Fruit fly (Drosophila melanogaster) whole organism, embryonic: ENCODE data around the gene side-IV.

Experiments used
- Ada2b ChIP-seq: fragments of 200-800 bp; sonication (Bioruptor generic); IDR thresholded peaks from 2 replicates; pipeline ENCODE4 v1.3.6; 2022; ENCODE audit warnings: missing biosample characterization, missing genetic modification characterization
- B-H2 ChIP-seq: fragments of 200-800 bp; sonication (Bioruptor generic); optimal IDR thresholded peaks from 2 replicates; lab custom pipeline; 2018; ENCODE audit warnings: missing biosample characterization, mild to moderate bottlenecking, missing genetic modification characterization
- BEAF-32 ChIP-seq: fragments of 200-800 bp; sonication (Bioruptor generic); optimal IDR thresholded peaks from 3 replicates; lab custom pipeline; 2017; ENCODE audit warnings: missing biosample characterization, missing genetic modification characterization, mild to moderate bottlenecking, moderate library complexity, missing genetic modification reagents
- Blimp-1 ChIP-seq: fragments of 200-800 bp; sonication (Bioruptor generic); optimal IDR thresholded peaks from 3 replicates; lab custom pipeline; 2018; ENCODE audit warnings: missing biosample characterization, missing genetic modification characterization, mild to moderate bottlenecking, moderate library complexity, missing genetic modification reagents
- CG11398 ChIP-seq: fragments of 200-800 bp; sonication (Bioruptor generic); optimal IDR thresholded peaks from 2 replicates; lab custom pipeline; 2016; ENCODE audit warnings: missing biosample characterization, missing genetic modification characterization
- CG12744 ChIP-seq: fragments of 200-800 bp; sonication (Bioruptor generic); optimal IDR thresholded peaks from 2 replicates; lab custom pipeline; 2016; ENCODE audit warnings: missing biosample characterization, missing genetic modification characterization
- CG14667 ChIP-seq: fragments of 200-800 bp; sonication (Bioruptor generic); IDR thresholded peaks from 2 replicates; pipeline ENCODE4 v1.3.6; 2022; ENCODE audit warnings: missing biosample characterization, missing genetic modification characterization
- CG1529 ChIP-seq: fragments of 200-800 bp; sonication (Bioruptor generic); optimal IDR thresholded peaks from 3 replicates; lab custom pipeline; 2018; ENCODE audit warnings: missing biosample characterization, missing genetic modification characterization
- CG1603 ChIP-seq: fragments of 200-800 bp; sonication (Bioruptor generic); optimal IDR thresholded peaks from 2 replicates; lab custom pipeline; 2019; ENCODE audit warnings: missing biosample characterization, mild to moderate bottlenecking, missing genetic modification characterization, moderate library complexity
- CG16815 ChIP-seq: fragments of 200-800 bp; sonication (Bioruptor generic); optimal IDR thresholded peaks from 3 replicates; lab custom pipeline; 2017; ENCODE audit warnings: missing biosample characterization, mild to moderate bottlenecking, missing genetic modification characterization
- CG17186 ChIP-seq: fragments of 200-800 bp; sonication (Bioruptor generic); optimal IDR thresholded peaks from 3 replicates; lab custom pipeline; 2017; ENCODE audit warnings: missing biosample characterization, missing genetic modification reagents, missing genetic modification characterization
- CG17385 ChIP-seq: fragments of 200-800 bp; sonication (Bioruptor generic); optimal IDR thresholded peaks from 3 replicates; lab custom pipeline; 2018; ENCODE audit warnings: missing biosample characterization, mild to moderate bottlenecking, missing genetic modification characterization
- CG17912 ChIP-seq: fragments of 200-800 bp; sonication (Bioruptor generic); optimal IDR thresholded peaks from 2 replicates; lab custom pipeline; 2018; ENCODE audit warnings: missing biosample characterization, mild to moderate bottlenecking, missing genetic modification characterization
- CG18262 ChIP-seq: fragments of 200-800 bp; optimal IDR thresholded peaks from 3 replicates; lab custom pipeline; 2019; ENCODE audit warnings: missing biosample characterization, mild to moderate bottlenecking, missing genetic modification characterization, moderate library complexity
- CG2116 ChIP-seq: fragments of 200-800 bp; sonication (Bioruptor generic); optimal IDR thresholded peaks from 3 replicates; lab custom pipeline; 2018; ENCODE audit warnings: missing biosample characterization, mild to moderate bottlenecking, missing genetic modification characterization
- CG31365 ChIP-seq: fragments of 200-800 bp; sonication (Bioruptor generic); optimal IDR thresholded peaks from 2 replicates; lab custom pipeline; 2018; ENCODE audit warnings: missing biosample characterization, mild to moderate bottlenecking, missing genetic modification characterization
- CG33557 ChIP-seq: fragments of 200-800 bp; sonication (Bioruptor generic); optimal IDR thresholded peaks from 2 replicates; lab custom pipeline; 2019; ENCODE audit warnings: missing biosample characterization, mild to moderate bottlenecking, missing genetic modification characterization, moderate library complexity
- CG3407 ChIP-seq: fragments of 200-800 bp; sonication (Bioruptor generic); optimal IDR thresholded peaks from 2 replicates; lab custom pipeline; 2018; ENCODE audit warnings: missing biosample characterization, mild to moderate bottlenecking, missing genetic modification characterization
- CG42726 ChIP-seq: fragments of 200-800 bp; sonication (Bioruptor generic); IDR thresholded peaks from 2 replicates; pipeline ENCODE4 v1.3.6; 2022; ENCODE audit warnings: missing biosample characterization, missing genetic modification characterization; ENCODE audit not compliant: partially characterized antibody
- CG7372 ChIP-seq: fragments of 200-800 bp; sonication (Bioruptor generic); IDR thresholded peaks from 2 replicates; pipeline ENCODE4 v1.3.6; 2022; ENCODE audit warnings: missing biosample characterization, missing genetic modification characterization
- CG7928 ChIP-seq: fragments of 200-800 bp; sonication (Bioruptor generic); optimal IDR thresholded peaks from 2 replicates; lab custom pipeline; 2017; ENCODE audit warnings: missing biosample characterization, mild to moderate bottlenecking, missing genetic modification characterization
- CG8478 ChIP-seq: fragments of >200 bp; optimal IDR thresholded peaks from 2 replicates; lab custom pipeline; 2018
- CG9932 ChIP-seq: fragments of 200-800 bp; sonication (Bioruptor generic); IDR thresholded peaks from 2 replicates; pipeline ENCODE4 v1.3.6; 2022; ENCODE audit warnings: missing biosample characterization, missing genetic modification characterization
- D ChIP-seq, 2 experiments: fragments of 200-800 bp in 1 of 2; fragments of >200 bp in 1 of 2; sonication (Bioruptor generic) in 1 of 2; optimal IDR thresholded peaks; 2 replicates in 1 of 2; 3 replicates in 1 of 2; lab custom pipeline; 2017; ENCODE audit warnings: mild to moderate bottlenecking in 1 of 2, missing biosample characterization in 1 of 2, missing genetic modification characterization in 1 of 2, missing genetic modification reagents in 1 of 2
- Dip2 ChIP-seq: fragments of 200-800 bp; sonication (Bioruptor generic); IDR thresholded peaks from 2 replicates; pipeline ENCODE4 v1.3.6; 2022; ENCODE audit warnings: missing biosample characterization, missing genetic modification characterization
- Doc3 ChIP-seq: fragments of 200-800 bp; sonication (Bioruptor generic); IDR thresholded peaks from 3 replicates; pipeline ENCODE4 v1.3.6; 2022; ENCODE audit warnings: missing biosample characterization, missing genetic modification characterization; ENCODE audit not compliant: partially characterized antibody
- ERR ChIP-seq: fragments of 200-800 bp; sonication (Bioruptor generic); optimal IDR thresholded peaks from 2 replicates; lab custom pipeline; 2016; ENCODE audit warnings: missing biosample characterization, missing genetic modification characterization
- Hsf ChIP-seq: fragments of 200-800 bp; sonication (Bioruptor generic); optimal IDR thresholded peaks from 3 replicates; lab custom pipeline; 2016; ENCODE audit warnings: missing biosample characterization, missing genetic modification characterization
- Kr ChIP-seq: fragments of 200-800 bp; sonication (Bioruptor generic); optimal IDR thresholded peaks from 2 replicates; lab custom pipeline; 2017; ENCODE audit warnings: missing biosample characterization, mild to moderate bottlenecking, missing genetic modification characterization
- MESR4 ChIP-seq: fragments of 200-800 bp; sonication (Bioruptor generic); optimal IDR thresholded peaks from 2 replicates; lab custom pipeline; 2018; ENCODE audit warnings: missing biosample characterization, mild to moderate bottlenecking, missing genetic modification characterization, moderate library complexity
- MTF-1 ChIP-seq: fragments of 200-800 bp; sonication (Bioruptor generic); optimal IDR thresholded peaks from 2 replicates; lab custom pipeline; 2018; ENCODE audit warnings: missing biosample characterization, mild to moderate bottlenecking, missing genetic modification characterization, borderline replicate concordance
- NC2α ChIP-seq: fragments of 200-800 bp; sonication (Bioruptor generic); optimal IDR thresholded peaks from 2 replicates; lab custom pipeline; 2016; ENCODE audit warnings: missing biosample characterization, missing genetic modification characterization
- Nf-YC ChIP-seq: fragments of 200-800 bp; optimal IDR thresholded peaks from 3 replicates; lab custom pipeline; 2019; ENCODE audit warnings: missing biosample characterization, mild to moderate bottlenecking, missing genetic modification characterization, moderate library complexity
- ato ChIP-seq: fragments of 200-800 bp; sonication (Bioruptor generic); IDR thresholded peaks from 2 replicates; pipeline ENCODE4 v1.3.6; 2022; ENCODE audit warnings: missing biosample characterization, missing genetic modification characterization; ENCODE audit not compliant: partially characterized antibody
- danr ChIP-seq: fragments of 200-800 bp; sonication (Bioruptor generic); IDR thresholded peaks from 2 replicates; pipeline ENCODE4 v1.3.6; 2022; ENCODE audit warnings: missing biosample characterization, missing genetic modification characterization
- dm ChIP-seq: fragments of 200-800 bp; sonication (Bioruptor generic); optimal IDR thresholded peaks from 3 replicates; lab custom pipeline; 2016; ENCODE audit warnings: missing biosample characterization, missing genetic modification characterization
- fd3F ChIP-seq: fragments of 200-800 bp; sonication (Bioruptor generic); optimal IDR thresholded peaks from 2 replicates; lab custom pipeline; 2018; ENCODE audit warnings: missing biosample characterization, mild to moderate bottlenecking, missing genetic modification characterization, moderate library complexity
- fd64A ChIP-seq: fragments of 200-800 bp; sonication (Bioruptor generic); optimal IDR thresholded peaks from 3 replicates; lab custom pipeline; 2018; ENCODE audit warnings: missing biosample characterization, mild to moderate bottlenecking, missing genetic modification characterization
- fru ChIP-seq: fragments of >200 bp; optimal IDR thresholded peaks from 2 replicates; lab custom pipeline; 2017
- hbn ChIP-seq: fragments of 200-800 bp; sonication (Bioruptor generic); IDR thresholded peaks from 2 replicates; pipeline ENCODE4 v1.3.6; 2022; ENCODE audit warnings: missing biosample characterization, missing genetic modification characterization; ENCODE audit not compliant: partially characterized antibody
- jing ChIP-seq: fragments of 200-800 bp; sonication (Bioruptor generic); optimal IDR thresholded peaks from 2 replicates; lab custom pipeline; 2018; ENCODE audit warnings: missing biosample characterization, mild to moderate bottlenecking, missing genetic modification characterization
- klu ChIP-seq: fragments of 200-800 bp; sonication (Bioruptor generic); IDR thresholded peaks from 2 replicates; pipeline ENCODE4 v1.3.6; 2022; ENCODE audit warnings: missing biosample characterization, missing genetic modification characterization
- p53 ChIP-seq: fragments of 200-800 bp; sonication (Bioruptor generic); optimal IDR thresholded peaks from 2 replicates; lab custom pipeline; 2016; ENCODE audit warnings: missing biosample characterization, missing genetic modification characterization
- pan ChIP-seq, 4 experiments: fragments of >200 bp in 3 of 4; fragments of 200-800 bp in 1 of 4; sonication (Bioruptor generic) in 1 of 4; optimal IDR thresholded peaks in 3 of 4; IDR thresholded peaks in 1 of 4; 2 replicates each; pipeline versions ENCODE4 v1.3.6 to Lab custom; 2017 to 2022; ENCODE audit warnings: missing biosample characterization in 2 of 4, missing genetic modification characterization in 2 of 4, mixed read lengths in 1 of 4
- pfk ChIP-seq: fragments of 200-800 bp; sonication (Bioruptor generic); optimal IDR thresholded peaks from 2 replicates; lab custom pipeline; 2018; ENCODE audit warnings: missing biosample characterization, mild to moderate bottlenecking, missing genetic modification characterization, moderate library complexity
- rib ChIP-seq: fragments of 200-800 bp; sonication (Bioruptor generic); IDR thresholded peaks from 2 replicates; pipeline ENCODE4 v1.3.6; 2022; ENCODE audit warnings: missing biosample characterization, missing genetic modification characterization
- sens-2 ChIP-seq: fragments of 200-800 bp; sonication (Bioruptor generic); IDR thresholded peaks from 2 replicates; pipeline ENCODE4 v1.3.6; 2022; ENCODE audit warnings: missing biosample characterization, missing genetic modification characterization
- sima ChIP-seq: fragments of 200-800 bp; sonication (Bioruptor generic); optimal IDR thresholded peaks from 2 replicates; lab custom pipeline; 2016; ENCODE audit warnings: missing biosample characterization, missing genetic modification characterization
- slp2 ChIP-seq: fragments of 200-800 bp; sonication (Bioruptor generic); optimal IDR thresholded peaks from 2 replicates; lab custom pipeline; 2016; ENCODE audit warnings: missing biosample characterization, missing genetic modification characterization
- tll ChIP-seq, 2 experiments: fragments of 200-800 bp in 1 of 2; fragments of >200 bp in 1 of 2; sonication (Bioruptor generic) in 1 of 2; optimal IDR thresholded peaks; 2 replicates each; lab custom pipeline; 2017 to 2019; ENCODE audit warnings: missing biosample characterization in 2 of 2, missing genetic modification characterization in 2 of 2, mild to moderate bottlenecking in 1 of 2, moderate library complexity in 1 of 2
- ttk ChIP-seq: fragments of 200-800 bp; sonication (Bioruptor generic); IDR thresholded peaks from 2 replicates; pipeline ENCODE4 v2.1.2; 2022; ENCODE audit warnings: missing biosample characterization, missing genetic modification characterization

Gene side-IV

dm6 chr3R:13452851-13453255 lies 2.5 kb downstream of the side-IV start (continued):
- TF ChIP-seq klu = peak; percentile 23; the same call in 1 of the 2 replicates
- peak; percentile 74 for TF ChIP-seq CG17385
- TF ChIP-seq Hsf = peak; percentile 74
- peak in 1 of 2 experiments; percentile 1 for TF ChIP-seq tll (GFP tag; optimal IDR thresholded peaks at IDR 0.05; lab: Kevin White, UChicago)
- peak; percentile 58 for TF ChIP-seq CG3407
- TF ChIP-seq D (optimal IDR thresholded peaks at IDR 0.05; lab: Kevin White, UChicago) = no peak
- TF ChIP-seq D (GFP tag; optimal IDR thresholded peaks at IDR 0.05; lab: Kevin White, UChicago) = peak; percentile 77
- no peak for TF ChIP-seq rib (GFP tag; lab: Robert Waterston, UW)
- no peak for TF ChIP-seq hbn (GFP tag; lab: Robert Waterston, UW)
- TF ChIP-seq CG7372 (GFP tag; lab: Robert Waterston, UW) = peak; percentile 63
- TF ChIP-seq jing (GFP tag; lab: Kevin White, UChicago) = peak; percentile 70
- TF ChIP-seq Doc3 = no peak
- TF ChIP-seq fd3F = peak; percentile 72
- peak; percentile 20 for TF ChIP-seq dm
- peak; percentile 14 for TF ChIP-seq sima (GFP tag; lab: Kevin White, UChicago)
- TF ChIP-seq fd64A = no peak
- TF ChIP-seq CG2116 = peak; percentile 30
- no peak for TF ChIP-seq B-H2 (GFP tag; lab: Kevin White, UChicago)
- TF ChIP-seq CG14667 (GFP tag; lab: Robert Waterston, UW) = peak; percentile 48; the same call in 1 of the 2 replicates
- TF ChIP-seq ERR = no peak
- TF ChIP-seq CG16815 (GFP tag; lab: Kevin White, UChicago) = peak; percentile 69
- no peak for TF ChIP-seq CG17186 (GFP tag; lab: Kevin White, UChicago)
- TF ChIP-seq CG9932 (GFP tag; lab: Robert Waterston, UW) = peak; percentile 70
- TF ChIP-seq Blimp-1 (GFP tag; lab: Kevin White, UChicago) = peak; percentile 77
- no peak for TF ChIP-seq Dip2 (GFP tag; lab: Robert Waterston, UW)
- peak; percentile 57 for TF ChIP-seq CG12744 (GFP tag; lab: Kevin White, UChicago)
- no peak for TF ChIP-seq fru
- TF ChIP-seq slp2 (GFP tag; lab: Kevin White, UChicago) = peak; percentile 71
- TF ChIP-seq ttk (GFP tag; lab: Robert Waterston, UW) = 0 out of 2 replicates have a peak, but pooled peaks have one; percentile 48

- TF ChIP-seq p53 (GFP tag; lab: Kevin White, UChicago) (no peak), pfk (GFP tag; lab: Kevin White, UChicago) (no peak), BEAF-32 (GFP tag; lab: Kevin White, UChicago) (no peak), CG18262 (tag; lab: Kevin White, UChicago) (peak; percentile 79), CG17912 (GFP tag; lab: Kevin White, UChicago) (no peak), Nf-YC (tag; lab: Kevin White, UChicago) (no peak), CG8478 (lab: Kevin White, UChicago) (no peak), CG1529 (GFP tag; lab: Kevin White, UChicago) (no peak), MESR4 (GFP tag; lab: Kevin White, UChicago) (no peak), danr (GFP tag; lab: Robert Waterston, UW) (peak; percentile 44), Kr (GFP tag; lab: Kevin White, UChicago) (no peak), CG11398 (GFP tag; lab: Kevin White, UChicago) (peak; percentile 22), Ada2b (GFP tag; lab: Robert Waterston, UW) (peak; percentile 76), CG33557 (GFP tag; lab: Kevin White, UChicago) (no peak), CG42726 (GFP tag; lab: Robert Waterston, UW) (no peak), sens-2 (no peak), CG1603 (tag; lab: Kevin White, UChicago) (no peak), ato (GFP tag; lab: Robert Waterston, UW) (no peak), CG31365 (tag; lab: Kevin White, UChicago) (no peak), NC2α (GFP tag; lab: Kevin White, UChicago) (no peak), MTF-1 (GFP tag; lab: Kevin White, UChicago) (peak; percentile 20), pan (optimal IDR thresholded peaks at IDR 0.05; lab: Kevin White, UChicago) (no peak), pan (GFP tag; optimal IDR thresholded peaks at IDR 0.05 in 1 of 2, IDR thresholded peaks at IDR 0.05 in 1 of 2) (peak in 1 of 2 experiments; percentile 84), fd64A (no peak), CG7928 (GFP tag; lab: Kevin White, UChicago) (peak; percentile 11)
Measured at dm6 chr3R:13453955-13454354, 3.6 kb downstream of the side-IV start.
